Fruit fly (Drosophila melanogaster) whole organism, embryonic: Measurements from ENCODE around the gene Hsp60C.

Experiments
- Bdp1 ChIP-seq: fragments of 200-800 bp; sonication (Bioruptor generic); optimal IDR thresholded peaks from 3 replicates; lab custom pipeline; 2016; ENCODE audit warnings: missing biosample characterization, missing genetic modification characterization
- CG10979 ChIP-seq: fragments of 200-800 bp; sonication (Bioruptor generic); optimal IDR thresholded peaks from 2 replicates; lab custom pipeline; 2018; ENCODE audit warnings: missing biosample characterization, mild to moderate bottlenecking, missing genetic modification characterization, moderate library complexity
- CG11456 ChIP-seq: fragments of 200-800 bp; sonication (Bioruptor generic); IDR thresholded peaks from 3 replicates; pipeline ENCODE4 v1.3.6; 2022; ENCODE audit warnings: missing biosample characterization, missing genetic modification characterization
- CG12219 ChIP-seq: fragments of 200-800 bp; sonication (Bioruptor generic); optimal IDR thresholded peaks from 3 replicates; lab custom pipeline; 2018; ENCODE audit warnings: missing biosample characterization, mild to moderate bottlenecking, missing genetic modification characterization
- CG13424 ChIP-seq: fragments of 200-800 bp; sonication (Bioruptor generic); optimal IDR thresholded peaks from 2 replicates; lab custom pipeline; 2019; ENCODE audit warnings: missing biosample characterization, mild to moderate bottlenecking, missing genetic modification characterization, moderate library complexity
- CG15073 ChIP-seq: fragments of 200-800 bp; sonication (Bioruptor generic); optimal IDR thresholded peaks from 2 replicates; lab custom pipeline; 2016; ENCODE audit warnings: missing biosample characterization, missing genetic modification characterization
- CG15479 ChIP-seq: fragments of 200-800 bp; sonication (Bioruptor generic); optimal IDR thresholded peaks from 3 replicates; lab custom pipeline; 2019; ENCODE audit warnings: missing biosample characterization, mild to moderate bottlenecking, missing genetic modification characterization, moderate library complexity
- CG1792 ChIP-seq: fragments of 200-800 bp; sonication (Bioruptor generic); optimal IDR thresholded peaks from 2 replicates; lab custom pipeline; 2016; ENCODE audit warnings: missing biosample characterization, missing genetic modification characterization
- CG18011 ChIP-seq: fragments of 200-800 bp; sonication (Bioruptor generic); optimal IDR thresholded peaks from 2 replicates; lab custom pipeline; 2017; ENCODE audit warnings: missing biosample characterization, missing genetic modification characterization, mild to moderate bottlenecking, moderate library complexity, missing genotype
- CG2712 ChIP-seq: fragments of 200-800 bp; optimal IDR thresholded peaks from 3 replicates; lab custom pipeline; 2019; ENCODE audit warnings: missing biosample characterization, mild to moderate bottlenecking, missing genetic modification characterization, moderate library complexity
- CG31441 ChIP-seq: fragments of 200-800 bp; sonication (Bioruptor generic); IDR thresholded peaks from 2 replicates; pipeline ENCODE4 v1.3.6; 2022; ENCODE audit warnings: missing biosample characterization, missing genetic modification characterization
- CG32532 ChIP-seq: fragments of 200-800 bp; sonication (Bioruptor generic); IDR thresholded peaks from 2 replicates; pipeline ENCODE4 v1.3.6; 2022; ENCODE audit warnings: missing biosample characterization, missing genetic modification characterization
- CG3281 ChIP-seq: fragments of 200-800 bp; sonication (Bioruptor generic); optimal IDR thresholded peaks from 3 replicates; lab custom pipeline; 2017; ENCODE audit warnings: missing biosample characterization, mild to moderate bottlenecking, missing genetic modification characterization
- CG3995 ChIP-seq: fragments of 200-800 bp; sonication (Bioruptor generic); optimal IDR thresholded peaks from 3 replicates; lab custom pipeline; 2016; ENCODE audit warnings: missing biosample characterization, missing genetic modification characterization
- CG6654 ChIP-seq: fragments of 200-800 bp; sonication (Bioruptor generic); optimal IDR thresholded peaks from 2 replicates; lab custom pipeline; 2017; ENCODE audit warnings: missing biosample characterization, mild to moderate bottlenecking, missing genetic modification characterization
- CTCF ChIP-seq: fragments of 200-800 bp; sonication (Bioruptor generic); optimal IDR thresholded peaks from 2 replicates; lab custom pipeline; 2017; ENCODE audit warnings: missing biosample characterization, mild to moderate bottlenecking, missing genetic modification characterization, moderate library complexity
- Dp ChIP-seq: fragments of 200-800 bp; sonication (Bioruptor generic); optimal IDR thresholded peaks from 2 replicates; lab custom pipeline; 2018; ENCODE audit warnings: missing biosample characterization, mild to moderate bottlenecking, missing genetic modification characterization, moderate library complexity
- E2f1 ChIP-seq: fragments of 200-800 bp; sonication (Bioruptor generic); IDR thresholded peaks from 2 replicates; pipeline ENCODE4 v1.3.6; 2022; ENCODE audit warnings: missing biosample characterization, missing genetic modification characterization
- GATAe ChIP-seq: fragments of 200-800 bp; sonication (Bioruptor generic); conservative IDR thresholded peaks from 2 replicates; pipeline ENCODE4 v1.3.6; 2022; ENCODE audit warnings: missing biosample characterization, missing genetic modification characterization
- Hr39 ChIP-seq: fragments of >200 bp; optimal IDR thresholded peaks from 2 replicates; lab custom pipeline; 2017
- Lpt ChIP-seq: fragments of >200 bp; optimal IDR thresholded peaks from 2 replicates; lab custom pipeline; 2018; ENCODE audit warnings: missing biosample characterization, missing genetic modification characterization
- Meics ChIP-seq: fragments of 200-800 bp; sonication (Bioruptor generic); optimal IDR thresholded peaks from 2 replicates; lab custom pipeline; 2017; ENCODE audit warnings: missing biosample characterization, mild to moderate bottlenecking, missing genetic modification characterization
- NFAT ChIP-seq: fragments of 200-800 bp; sonication (Bioruptor generic); IDR thresholded peaks from 2 replicates; pipeline ENCODE4 v1.3.6; 2022; ENCODE audit warnings: missing biosample characterization, missing genetic modification characterization
- Tbp ChIP-seq: fragments of >200 bp; optimal IDR thresholded peaks from 2 replicates; lab custom pipeline; 2018; ENCODE audit warnings: missing biosample characterization, missing genetic modification characterization
- Trl ChIP-seq, 3 experiments: fragments of >200 bp in 2 of 3; fragments of 200-800 bp in 1 of 3; sonication (Bioruptor generic) in 1 of 3; optimal IDR thresholded peaks; 2 replicates in 1 of 3; 3 replicates in 2 of 3; lab custom pipeline; 2016 to 2017; ENCODE audit warnings: missing biosample characterization in 1 of 3, missing genetic modification characterization in 1 of 3
- abd-A ChIP-seq: fragments of 200-800 bp; sonication (Bioruptor generic); optimal IDR thresholded peaks from 3 replicates; lab custom pipeline; 2019; ENCODE audit warnings: missing biosample characterization, mild to moderate bottlenecking, missing genetic modification characterization, moderate library complexity
- bigmax ChIP-seq: fragments of 200-800 bp; sonication (Bioruptor generic); optimal IDR thresholded peaks from 2 replicates; lab custom pipeline; 2018; ENCODE audit warnings: missing biosample characterization, mild to moderate bottlenecking, missing genetic modification characterization
- cas ChIP-seq: fragments of 200-800 bp; sonication (Bioruptor generic); IDR thresholded peaks from 2 replicates; pipeline ENCODE4 v1.3.6; 2022; ENCODE audit warnings: missing biosample characterization, missing genetic modification characterization
- chinmo ChIP-seq: fragments of 200-800 bp; sonication (Bioruptor generic); IDR thresholded peaks from 4 replicates; pipeline ENCODE4 v1.3.6; 2022; ENCODE audit warnings: missing biosample characterization, missing genetic modification characterization; ENCODE audit not compliant: partially characterized antibody
- croc ChIP-seq: fragments of 200-800 bp; sonication (Bioruptor generic); conservative IDR thresholded peaks from 3 replicates; pipeline ENCODE4 v1.3.6; 2022; ENCODE audit warnings: missing biosample characterization, missing genetic modification characterization
- da ChIP-seq: fragments of 200-800 bp; sonication (Bioruptor generic); optimal IDR thresholded peaks from 2 replicates; lab custom pipeline; 2016; ENCODE audit warnings: missing biosample characterization, missing genetic modification characterization
- danr ChIP-seq: fragments of 200-800 bp; sonication (Bioruptor generic); IDR thresholded peaks from 2 replicates; pipeline ENCODE4 v1.3.6; 2022; ENCODE audit warnings: missing biosample characterization, missing genetic modification characterization
- dmrt11E ChIP-seq: fragments of 200-800 bp; sonication (Bioruptor generic); optimal IDR thresholded peaks from 3 replicates; lab custom pipeline; 2018; ENCODE audit warnings: missing biosample characterization, mild to moderate bottlenecking, missing genetic modification characterization, moderate library complexity
- emc ChIP-seq: fragments of 200-800 bp; sonication (Bioruptor generic); optimal IDR thresholded peaks from 2 replicates; lab custom pipeline; 2016; ENCODE audit warnings: missing biosample characterization, missing genetic modification characterization
- gce ChIP-seq: fragments of 200-800 bp; sonication (Bioruptor generic); IDR thresholded peaks from 3 replicates; pipeline ENCODE4 v1.3.6; 2022; ENCODE audit warnings: missing biosample characterization, missing genetic modification characterization
- ham ChIP-seq: fragments of 200-800 bp; sonication (Bioruptor generic); IDR thresholded peaks from 2 replicates; pipeline ENCODE4 v1.3.6; 2022; ENCODE audit warnings: missing biosample characterization, missing genetic modification characterization
- kay ChIP-seq: fragments of 200-800 bp; sonication (Bioruptor generic); optimal IDR thresholded peaks from 2 replicates; lab custom pipeline; 2016; ENCODE audit warnings: missing biosample characterization, missing genetic modification characterization
- ken ChIP-seq: fragments of 200-800 bp; sonication (Bioruptor generic); IDR thresholded peaks from 3 replicates; pipeline ENCODE4 v1.3.6; 2022; ENCODE audit warnings: missing biosample characterization, missing genetic modification characterization
- klu ChIP-seq: fragments of 200-800 bp; sonication (Bioruptor generic); IDR thresholded peaks from 2 replicates; pipeline ENCODE4 v1.3.6; 2022; ENCODE audit warnings: missing biosample characterization, missing genetic modification characterization
- lab ChIP-seq: fragments of 200-800 bp; sonication (Bioruptor generic); optimal IDR thresholded peaks from 3 replicates; lab custom pipeline; 2017; ENCODE audit warnings: missing biosample characterization, missing genetic modification characterization, mild to moderate bottlenecking, moderate library complexity, missing genetic modification reagents
- mirr ChIP-seq: fragments of 200-800 bp; sonication (Bioruptor generic); optimal IDR thresholded peaks from 3 replicates; lab custom pipeline; 2018; ENCODE audit warnings: missing biosample characterization, mild to moderate bottlenecking, missing genetic modification characterization
- nau ChIP-seq: fragments of 200-800 bp; sonication (Bioruptor generic); optimal IDR thresholded peaks from 3 replicates; lab custom pipeline; 2017; ENCODE audit warnings: missing biosample characterization, mild to moderate bottlenecking, missing genetic modification characterization, missing genetic modification reagents
- onecut ChIP-seq: fragments of 200-800 bp; sonication (Bioruptor generic); IDR thresholded peaks from 2 replicates; pipeline ENCODE4 v1.3.6; 2022; ENCODE audit warnings: missing biosample characterization, missing genetic modification characterization
- pho ChIP-seq: fragments of 200-800 bp; sonication (Bioruptor generic); optimal IDR thresholded peaks from 2 replicates; lab custom pipeline; 2016; ENCODE audit warnings: missing biosample characterization, missing genetic modification characterization
- pnt ChIP-seq: fragments of 200-800 bp; sonication (Bioruptor generic); optimal IDR thresholded peaks from 3 replicates; lab custom pipeline; 2016; ENCODE audit warnings: missing biosample characterization, missing genetic modification characterization
- psq ChIP-seq: fragments of 200-800 bp; sonication (Bioruptor generic); optimal IDR thresholded peaks from 2 replicates; lab custom pipeline; 2017; ENCODE audit warnings: missing biosample characterization, missing genetic modification characterization
- sens ChIP-seq: fragments of 200-800 bp; sonication (Bioruptor generic); peaks from one replicate; lab custom pipeline; 2016; ENCODE audit warnings: missing biosample characterization, missing genetic modification characterization
- sob ChIP-seq: fragments of 200-800 bp; sonication (Bioruptor generic); IDR thresholded peaks from 2 replicates; pipeline ENCODE4 v1.3.6; 2022; ENCODE audit warnings: missing biosample characterization, missing genetic modification characterization
- wdn ChIP-seq: fragments of 200-800 bp; sonication (Bioruptor generic); IDR thresholded peaks from 2 replicates; pipeline ENCODE4 v1.3.6; 2022; ENCODE audit warnings: missing biosample characterization, missing genetic modification characterization
- z ChIP-seq: fragments of 200-800 bp; sonication (Bioruptor generic); IDR thresholded peaks from 3 replicates; pipeline ENCODE4 v1.3.6; 2022; ENCODE audit warnings: missing biosample characterization, missing genetic modification characterization

Hsp60C gene

dm6 chr2L:5623727-5624407 is 38.8 kb upstream of the Hsp60C start, which contains the start of gene Cyp6a16 (continued):
- TF ChIP-seq CG12219 (GFP tag; lab: Kevin White, UChicago) (no peak), Dp (GFP tag; lab: Kevin White, UChicago) (peak; percentile 75), z (GFP tag; lab: Robert Waterston, UW) (0 out of 3 replicates have a peak, but pooled peaks have one; percentile 28)

dm6 chr2L:5658415-5658814 is 4.2 kb upstream of the Hsp60C start, which contains the start of gene DIP-theta:
DIP-theta (minus strand) TSS chr2L:5658560.
- no peak for TF ChIP-seq croc (GFP tag; lab: Robert Waterston, UW)
- no peak for TF ChIP-seq CTCF (GFP tag; lab: Kevin White, UChicago)
- TF ChIP-seq CG6654 (GFP tag; lab: Kevin White, UChicago): no peak
- 0 out of 2 replicates have a peak, but pooled peaks have one; percentile 26 for TF ChIP-seq CG32532 (GFP tag; lab: Robert Waterston, UW)
- TF ChIP-seq Lpt (GFP tag; lab: Kevin White, UChicago): no peak
- peak; percentile 18 for TF ChIP-seq sens
- no peak for TF ChIP-seq ham (GFP tag; lab: Robert Waterston, UW)
- TF ChIP-seq Trl (optimal IDR thresholded peaks at IDR 0.05; lab: Kevin White, UChicago): peak in 1 of 2 experiments; percentile 4
- TF ChIP-seq Trl (GFP tag; optimal IDR thresholded peaks at IDR 0.05; lab: Kevin White, UChicago): no peak
- TF ChIP-seq CG15479 (GFP tag; lab: Kevin White, UChicago): peak; percentile 16
- TF ChIP-seq mirr (GFP tag; lab: Kevin White, UChicago): peak; percentile 28
- TF ChIP-seq Meics: peak; percentile 7
- TF ChIP-seq emc (GFP tag; lab: Kevin White, UChicago): no peak
- TF ChIP-seq sob (GFP tag; lab: Robert Waterston, UW): no peak
- TF ChIP-seq chinmo: no peak
- no peak for TF ChIP-seq pnt (GFP tag; lab: Kevin White, UChicago)
- no peak for TF ChIP-seq CG2712 (tag; lab: Kevin White, UChicago)
- TF ChIP-seq E2f1 (GFP tag; lab: Robert Waterston, UW): no peak
- peak; percentile 34; the same call in 1 of the 2 replicates for TF ChIP-seq cas
- TF ChIP-seq lab: peak; percentile 9
- no peak for TF ChIP-seq CG10979
- TF ChIP-seq danr (GFP tag; lab: Robert Waterston, UW): no peak
- no peak for TF ChIP-seq CG18011 (GFP tag; lab: Kevin White, UChicago)
- TF ChIP-seq CG3995 (GFP tag; lab: Kevin White, UChicago): no peak
- no peak for TF ChIP-seq psq (GFP tag; lab: Kevin White, UChicago)
- no peak for TF ChIP-seq wdn
- no peak for TF ChIP-seq Hr39 (lab: Kevin White, UChicago)
- no peak for TF ChIP-seq GATAe (GFP tag; lab: Robert Waterston, UW)
- no peak for TF ChIP-seq pho (GFP tag; lab: Kevin White, UChicago)
- TF ChIP-seq CG13424 (tag; lab: Kevin White, UChicago): no peak
- no peak for TF ChIP-seq bigmax (GFP tag; lab: Kevin White, UChicago)
- no peak for TF ChIP-seq CG3281 (GFP tag; lab: Kevin White, UChicago)
- no peak for TF ChIP-seq Tbp (GFP tag; lab: Kevin White, UChicago)
- TF ChIP-seq CG11456: no peak
- no peak for TF ChIP-seq nau (GFP tag; lab: Kevin White, UChicago)
- no peak for TF ChIP-seq Bdp1 (GFP tag; lab: Kevin White, UChicago)
- TF ChIP-seq dmrt11E (tag; lab: Kevin White, UChicago): no peak
- TF ChIP-seq kay (GFP tag; lab: Kevin White, UChicago): no peak
- TF ChIP-seq CG15073 (GFP tag; lab: Kevin White, UChicago): no peak
- TF ChIP-seq CG1792 (GFP tag; lab: Kevin White, UChicago): no peak
- peak; percentile 84 for TF ChIP-seq abd-A (tag; lab: Kevin White, UChicago)
- no peak for TF ChIP-seq onecut (GFP tag; lab: Robert Waterston, UW)
- no peak for TF ChIP-seq gce (GFP tag; lab: Robert Waterston, UW)
- TF ChIP-seq NFAT: no peak
- no peak for TF ChIP-seq CG31441 (GFP tag; lab: Robert Waterston, UW)
- TF ChIP-seq da: no peak
- TF ChIP-seq ken (GFP tag; lab: Robert Waterston, UW): no peak
- no peak for TF ChIP-seq klu (GFP tag; lab: Robert Waterston, UW)
